Worm (Caenorhabditis elegans) whole organism, young adult: Measurements from ENCODE around the gene C06E7.4.

ENCODE experiments used
- B0019.2 ChIP-seq: fragments of 200-800 bp; sonication (Bioruptor generic); conservative IDR thresholded peaks from 2 replicates; pipeline ENCODE4 v1.3.6; 2022; ENCODE audit warnings: missing genetic modification reagents, missing genetic modification characterization, missing compliant biosample characterization
- B0261.1 ChIP-seq: sonication (generic microtip); optimal IDR thresholded peaks from 2 replicates; lab custom pipeline; 2016; ENCODE audit warnings: mild to moderate bottlenecking, missing genetic modification characterization, moderate library complexity, missing compliant biosample characterization
- B0336.3 ChIP-seq: fragments of 200-800 bp; sonication (Bioruptor generic); IDR thresholded peaks from 2 replicates; pipeline ENCODE4 v1.3.6; 2022; ENCODE audit warnings: missing genetic modification characterization, missing compliant biosample characterization
- Y56A3A.18 ChIP-seq: fragments of 200-800 bp; sonication (Bioruptor generic); IDR thresholded peaks from 2 replicates; pipeline ENCODE4 v1.3.6; 2022; ENCODE audit warnings: missing genetic modification reagents, missing genetic modification characterization, missing compliant biosample characterization
- akir-1 ChIP-seq: fragments of 200-800 bp; sonication (Bioruptor generic); optimal IDR thresholded peaks from 2 replicates; lab custom pipeline; 2018; ENCODE audit warnings: mild to moderate bottlenecking, missing genetic modification characterization, moderate library complexity, missing compliant biosample characterization
- athp-1 ChIP-seq: sonication (generic microtip); optimal IDR thresholded peaks from 2 replicates; lab custom pipeline; 2017; ENCODE audit warnings: mild to moderate bottlenecking, missing genetic modification characterization, missing compliant biosample characterization
- ceh-91 ChIP-seq: fragments of 200-800 bp; sonication (Bioruptor generic); IDR thresholded peaks from 2 replicates; pipeline ENCODE4 v1.3.6; 2022; ENCODE audit warnings: missing genetic modification reagents, missing genetic modification characterization, missing compliant biosample characterization
- die-1 ChIP-seq: sonication (generic microtip); optimal IDR thresholded peaks from 2 replicates; lab custom pipeline; 2016; ENCODE audit warnings: missing genotype, mild to moderate bottlenecking, missing genetic modification characterization, missing compliant biosample characterization
- efl-1 ChIP-seq: fragments of 150-350 bp; optimal IDR thresholded peaks from 2 replicates; lab custom pipeline; 2014; ENCODE audit warnings: missing biosample characterization, missing genetic modification reagents, missing genetic modification characterization
- egl-44 ChIP-seq: fragments of 200-800 bp; sonication (Bioruptor generic); IDR thresholded peaks from 2 replicates; pipeline ENCODE4 v1.3.6; 2022; ENCODE audit warnings: missing genetic modification reagents, missing genetic modification characterization, missing compliant biosample characterization
- ets-4 ChIP-seq: fragments of 200-800 bp; sonication (Bioruptor generic); optimal IDR thresholded peaks from 2 replicates; lab custom pipeline; 2018; ENCODE audit warnings: mild to moderate bottlenecking, missing genetic modification characterization, missing compliant biosample characterization
- hlh-12 ChIP-seq: sonication (generic microtip); optimal IDR thresholded peaks from 2 replicates; lab custom pipeline; 2016; ENCODE audit warnings: missing genetic modification characterization, missing compliant biosample characterization
- hmg-1.2 ChIP-seq: fragments of 200-800 bp; sonication (Bioruptor generic); IDR thresholded peaks from 2 replicates; pipeline ENCODE4 v1.3.6; 2022; ENCODE audit warnings: missing genetic modification reagents, missing genetic modification characterization, missing compliant biosample characterization
- hmg-20 ChIP-seq: fragments of 200-800 bp; sonication (Bioruptor generic); IDR thresholded peaks from 2 replicates; pipeline ENCODE4 v1.3.6; 2022; ENCODE audit warnings: missing genetic modification reagents, missing genetic modification characterization, missing compliant biosample characterization
- hrde-1 ChIP-seq: sonication (generic microtip); optimal IDR thresholded peaks from 2 replicates; lab custom pipeline; 2016; ENCODE audit warnings: missing genetic modification characterization, mild to moderate bottlenecking, missing compliant biosample characterization, moderate library complexity, missing genotype, missing genetic modification reagents, borderline replicate concordance
- hsf-1 ChIP-seq: fragments of 200-800 bp; sonication (Bioruptor generic); IDR thresholded peaks from 2 replicates; pipeline ENCODE4 v1.3.6; 2022; ENCODE audit warnings: missing genetic modification reagents, missing genetic modification characterization, missing compliant biosample characterization
- lin-35 ChIP-seq, 3 experiments: fragments of 150-350 bp in 2 of 3; sonication (generic microtip) in 1 of 3; optimal IDR thresholded peaks; 2 replicates each; lab custom pipeline; 2014 to 2018; ENCODE audit warnings: missing biosample characterization in 3 of 3, missing genetic modification characterization in 3 of 3, missing genetic modification reagents in 3 of 3
- lin-40 ChIP-seq: sonication (generic microtip); optimal IDR thresholded peaks from 2 replicates; lab custom pipeline; 2016; ENCODE audit warnings: missing genetic modification characterization, mild to moderate bottlenecking, missing compliant biosample characterization, missing genotype, missing genetic modification reagents
- lsl-1 ChIP-seq: fragments of 200-800 bp; sonication (Bioruptor generic); optimal IDR thresholded peaks from 2 replicates; lab custom pipeline; 2018; ENCODE audit warnings: mild to moderate bottlenecking, missing genetic modification characterization, moderate library complexity, missing compliant biosample characterization
- madf-6 ChIP-seq: fragments of 200-800 bp; sonication (Bioruptor generic); IDR thresholded peaks from 2 replicates; pipeline ENCODE4 v1.3.6; 2022; ENCODE audit warnings: missing genetic modification reagents, missing genetic modification characterization, missing compliant biosample characterization
- madf-8 ChIP-seq: fragments of 200-800 bp; sonication (Bioruptor generic); conservative IDR thresholded peaks from 2 replicates; pipeline ENCODE4 v1.3.6; 2022; ENCODE audit warnings: missing genetic modification reagents, missing genetic modification characterization, missing compliant biosample characterization
- mxl-1 ChIP-seq: sonication (generic microtip); optimal IDR thresholded peaks from 2 replicates; lab custom pipeline; 2016; ENCODE audit warnings: missing genetic modification characterization, missing compliant biosample characterization
- nfya-2 ChIP-seq: fragments of 200-800 bp; sonication (Bioruptor generic); IDR thresholded peaks from 2 replicates; pipeline ENCODE4 v1.3.6; 2022; ENCODE audit warnings: missing genetic modification reagents, missing genetic modification characterization, missing compliant biosample characterization
- nfyb-1 ChIP-seq: fragments of 200-800 bp; sonication (Bioruptor generic); IDR thresholded peaks from 2 replicates; pipeline ENCODE4 v1.3.6; 2022; ENCODE audit warnings: missing genetic modification reagents, missing genetic modification characterization, missing compliant biosample characterization
- pha-4 ChIP-seq: fragments of 150-350 bp; sonication (generic microtip); optimal IDR thresholded peaks from 2 replicates; lab custom pipeline; 2014; ENCODE audit warnings: missing biosample characterization, missing genetic modification reagents, missing genetic modification characterization
- sdz-38 ChIP-seq: sonication (generic microtip); optimal IDR thresholded peaks from 2 replicates; lab custom pipeline; 2016; ENCODE audit warnings: missing genotype, missing genetic modification characterization, missing compliant biosample characterization
- snpc-1.1 ChIP-seq: sonication (generic microtip); optimal IDR thresholded peaks from 2 replicates; lab custom pipeline; 2017; ENCODE audit warnings: missing genetic modification characterization, mild to moderate bottlenecking, missing compliant biosample characterization, antibody characterized with exemption, moderate library complexity, missing genotype, missing genetic modification reagents; ENCODE audit not compliant: insufficient read depth
- snpc-4 ChIP-seq, 5 experiments: fragments of 150-350 bp in 1 of 5; sonication (generic microtip) in 4 of 5; optimal IDR thresholded peaks; 2 replicates each; lab custom pipeline; 2014 to 2018; ENCODE audit warnings: missing genetic modification characterization in 5 of 5, missing biosample characterization in 3 of 5, antibody characterized with exemption in 2 of 5, mild to moderate bottlenecking in 2 of 5, missing compliant biosample characterization in 2 of 5, missing genotype in 2 of 5, moderate library complexity in 2 of 5, missing genetic modification reagents in 1 of 5
- tbp1 ChIP-seq: fragments of 200-800 bp; sonication (Bioruptor generic); optimal IDR thresholded peaks from 2 replicates; lab custom pipeline; 2018; ENCODE audit warnings: mild to moderate bottlenecking, missing genetic modification characterization, missing compliant biosample characterization
- ztf-6 ChIP-seq: fragments of 200-800 bp; sonication (Bioruptor generic); IDR thresholded peaks from 2 replicates; pipeline ENCODE4 v1.3.6; 2022; ENCODE audit warnings: missing genetic modification reagents, missing genetic modification characterization, missing compliant biosample characterization

The C06E7.4 gene

DNA sequence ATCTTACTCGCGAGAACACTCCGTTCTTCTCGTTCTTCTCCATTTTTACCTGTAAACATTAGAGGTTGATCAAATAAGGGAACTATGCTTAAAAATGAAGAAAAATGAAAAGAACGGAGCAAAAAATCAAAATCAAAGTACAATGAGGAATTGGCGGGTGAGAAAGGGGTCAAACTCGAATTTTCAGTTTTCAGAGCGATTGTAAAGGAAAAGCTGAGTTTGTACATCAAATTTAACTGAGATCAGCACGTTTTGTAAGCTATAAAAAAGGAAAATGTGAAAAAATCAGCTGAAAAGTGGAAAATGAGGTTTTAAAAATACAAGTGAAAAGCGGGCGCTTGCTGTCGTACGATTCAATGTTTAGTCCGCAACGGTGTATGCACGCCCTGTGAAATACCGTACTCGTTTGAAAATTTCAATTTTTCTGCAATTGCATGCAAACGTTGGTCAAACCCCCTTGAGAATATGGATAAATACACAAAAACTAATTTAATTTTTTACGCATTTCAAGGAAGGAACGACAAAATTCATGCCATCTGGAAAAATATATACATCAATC lies 45.6 kb downstream of the C06E7.4 start, which contains the start of gene oops-1:
Gene oops-1, minus strand, starts transcription at position 51 of the 559 bp plus-strand sequence.
- TF ChIP-seq B0019.2 (GFP tag; lab: Robert Waterston, UW) (no peak), efl-1 (GFP tag; lab: Kevin White, UChicago) (peak; percentile 57), hmg-1.2 (GFP tag; lab: Robert Waterston, UW) (no peak), lin-35 (GFP tag; optimal IDR thresholded peaks at IDR 0.05; lab: Kevin White, UChicago) (no peak), madf-8 (GFP tag; lab: Robert Waterston, UW) (peak; percentile 20; the same call in 1 of the 2 replicates), lin-40 (tag; lab: Kevin White, UChicago) (no peak), hmg-20 (GFP tag; lab: Robert Waterston, UW) (no peak), ceh-91 (GFP tag; lab: Robert Waterston, UW) (0 out of 2 replicates have a peak, but pooled peaks have one; percentile 23), hlh-12 (no peak), lsl-1 (GFP tag; lab: Kevin White, UChicago) (peak; percentile 80), tbp1 (GFP tag; lab: Kevin White, UChicago) (peak; percentile 26), ztf-6 (GFP tag; lab: Robert Waterston, UW) (no peak), snpc-1.1 (no peak), nfya-2 (GFP tag; lab: Robert Waterston, UW) (no peak), sdz-38 (tag; lab: Kevin White, UChicago) (no peak), Y56A3A.18 (GFP tag; lab: Robert Waterston, UW) (no peak), mxl-1 (no peak), snpc-4 (GFP tag; optimal IDR thresholded peaks at IDR 0.05; lab: Kevin White, UChicago) (no peak), snpc-4 (tag; optimal IDR thresholded peaks at IDR 0.05; lab: Kevin White, UChicago) (peak in 3 of 4 experiments; percentile 83 to 85 (median 84)), B0336.3 (no peak)

DNA sequence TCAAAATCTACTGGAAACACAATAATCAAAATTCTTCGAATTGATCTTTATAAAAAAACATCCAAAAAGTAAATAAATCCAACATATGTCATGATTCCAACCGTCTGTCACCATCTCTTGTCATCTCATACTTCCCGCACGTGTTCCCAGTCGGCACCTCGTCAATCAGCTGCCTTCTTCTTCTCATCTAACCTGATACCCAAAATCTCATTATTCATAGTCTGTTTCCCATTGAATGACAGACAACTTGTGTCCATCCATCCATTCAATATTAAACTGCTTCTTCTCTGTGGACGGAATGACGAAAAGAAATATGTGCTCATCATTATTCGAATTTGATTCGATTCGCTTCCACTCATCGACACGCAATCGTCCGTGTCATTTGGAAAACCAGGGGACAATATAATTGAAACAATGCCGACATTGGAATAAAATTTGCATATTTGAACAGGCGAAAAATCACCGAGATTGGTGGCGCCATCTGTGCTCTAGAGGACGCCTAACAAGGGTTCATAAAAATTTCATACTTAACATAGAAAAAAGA lies 48.6 kb downstream of the C06E7.4 start:
- TF ChIP-seq snpc-4 (GFP tag; optimal IDR thresholded peaks at IDR 0.05; lab: Kevin White, UChicago) (no peak), snpc-4 (tag; optimal IDR thresholded peaks at IDR 0.05; lab: Kevin White, UChicago) (peak in 1 of 4 experiments; percentile 77), athp-1 (tag; lab: Kevin White, UChicago) (no peak), madf-6 (GFP tag; lab: Robert Waterston, UW) (0 out of 2 replicates have a peak, but pooled peaks have one; percentile 23), hrde-1 (tag; lab: Kevin White, UChicago) (peak; percentile 71), akir-1 (GFP tag; lab: Kevin White, UChicago) (no peak), hsf-1 (0 out of 2 replicates have a peak, but pooled peaks have one; percentile 20)
- TF ChIP-seq, all 124 proteins: peak for 4

DNA sequence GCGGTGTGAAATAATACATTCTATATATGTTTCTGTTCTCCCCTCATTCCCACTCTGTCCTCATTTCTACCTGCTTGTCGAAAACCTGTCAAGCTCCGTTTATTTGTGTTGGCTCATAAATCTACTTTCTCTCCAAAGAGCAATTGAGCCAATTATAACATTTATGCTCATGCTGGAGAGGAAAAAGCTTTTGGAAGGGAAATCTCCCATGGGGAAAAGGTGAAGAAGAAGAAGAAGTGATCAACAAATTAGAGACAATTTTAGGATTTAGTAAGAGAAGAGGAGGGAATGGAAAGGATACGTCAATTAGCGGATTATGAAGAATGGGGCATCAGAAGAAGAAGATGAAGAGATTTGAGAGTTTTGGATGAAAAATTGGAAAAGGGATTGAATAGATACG lies 50.0 kb downstream of the C06E7.4 start:
- TF ChIP-seq die-1 (tag; lab: Kevin White, UChicago) (no peak), B0261.1 (tag; lab: Kevin White, UChicago) (no peak), egl-44 (no peak), ets-4 (no peak), nfyb-1 (GFP tag; lab: Robert Waterston, UW) (no peak)

DNA sequence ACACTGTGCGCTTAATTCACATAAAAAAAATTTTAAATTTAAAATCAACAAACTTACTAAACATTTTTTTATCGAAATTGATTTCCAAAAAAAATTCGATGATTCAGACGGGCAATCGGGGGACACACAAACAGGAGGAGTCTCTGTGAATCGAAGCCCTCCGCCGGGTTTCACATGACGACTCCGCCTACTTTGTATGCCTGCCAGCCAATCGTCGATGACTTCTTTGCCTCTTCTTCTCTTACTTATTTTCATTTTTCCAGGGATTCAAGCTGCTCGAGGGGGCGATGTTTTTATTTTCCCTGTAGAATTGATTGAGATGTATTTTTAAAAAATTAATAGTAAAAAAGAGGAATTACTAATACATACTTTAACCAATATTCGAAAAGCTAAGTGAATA lies 52.9 kb downstream of the C06E7.4 start, which contains the start of gene lntl-1:
Gene lntl-1, minus strand, starts transcription at position 185 of the 400 bp plus-strand sequence.
- TF ChIP-seq pha-4 (tag; lab: Kevin White, UChicago) = no peak
- TF ChIP-seq nfyb-1 (GFP tag; lab: Robert Waterston, UW) = 0 out of 2 replicates have a peak, but pooled peaks have one; percentile 52
